Fruit fly (Drosophila melanogaster): ENCODE data around the gene CG8132.

CG8132 gene

DNA sequence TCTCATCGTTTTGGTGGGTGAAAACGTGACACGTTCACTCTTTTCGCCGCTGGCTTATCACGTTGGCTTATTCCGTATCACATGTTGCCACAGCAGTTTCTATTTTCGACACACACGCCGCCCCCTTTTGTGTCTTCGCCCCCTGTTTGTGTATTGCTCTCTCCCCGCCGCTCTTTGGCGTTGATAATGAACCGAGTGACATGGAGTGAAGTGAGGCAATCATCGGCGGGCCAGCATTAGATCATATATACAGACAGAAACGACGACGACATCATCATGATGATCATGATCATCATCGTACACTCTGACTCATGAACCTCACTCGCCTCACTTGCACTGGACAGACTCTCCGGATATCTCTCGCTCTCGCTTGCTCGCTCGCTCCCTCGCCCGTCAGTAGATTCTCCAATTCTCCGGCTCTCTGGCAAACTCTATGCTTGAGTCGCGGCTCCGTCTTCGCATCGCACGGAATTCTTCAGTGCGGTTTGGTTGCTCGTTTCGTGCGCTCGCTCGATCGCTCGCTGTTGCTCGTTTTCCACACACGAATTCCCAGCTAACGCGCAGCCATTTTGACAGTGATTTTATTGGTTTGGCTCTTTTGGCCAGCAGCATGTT lies 35.2 kb downstream of the CG8132 start (continued):
- TF ChIP-seq HmgZ (tag; optimal IDR thresholded peaks at IDR 0.05) = no peak
- peak; percentile 81 for TF ChIP-seq kay (GFP tag; optimal IDR thresholded peaks at IDR 0.05)
- TF ChIP-seq ken (GFP tag; IDR thresholded peaks at IDR 0.05) = no peak
- no peak for TF ChIP-seq trem (tag; optimal IDR thresholded peaks at IDR 0.05)
- no peak for TF ChIP-seq CG31365 (tag; optimal IDR thresholded peaks at IDR 0.05)
- TF ChIP-seq pho (GFP tag; optimal IDR thresholded peaks at IDR 0.05) = no peak
- peak; percentile 18 for TF ChIP-seq exex (tag; optimal IDR thresholded peaks at IDR 0.05)
- TF ChIP-seq CG12769 (tag; optimal IDR thresholded peaks at IDR 0.05) = peak; percentile 78
- no peak for TF ChIP-seq Dip2 (GFP tag; IDR thresholded peaks at IDR 0.05)
- TF ChIP-seq CG7786 (GFP tag; optimal IDR thresholded peaks at IDR 0.05) = peak; percentile 21
- peak; percentile 51 for TF ChIP-seq cg (GFP tag; optimal IDR thresholded peaks at IDR 0.05)
- TF ChIP-seq z (GFP tag; IDR thresholded peaks at IDR 0.05) = peak; percentile 87
- TF ChIP-seq CG18599 (GFP tag; optimal IDR thresholded peaks at IDR 0.05) = peak; percentile 41
- TF ChIP-seq Fer1 (GFP tag; optimal IDR thresholded peaks at IDR 0.05) = peak; percentile 47
- no peak for TF ChIP-seq CG17612 (GFP tag; IDR thresholded peaks at IDR 0.05)
- no peak for TF ChIP-seq ac (GFP tag; optimal IDR thresholded peaks at IDR 0.05)
- TF ChIP-seq stc (GFP tag; IDR thresholded peaks at IDR 0.05) = no peak; the same call in 1 of the 2 replicates
- peak; percentile 14; the same call in 1 of the 2 replicates for TF ChIP-seq Bgb (GFP tag; IDR thresholded peaks at IDR 0.05; ENCODE audit: partially characterized antibody)
- TF ChIP-seq Hand (GFP tag; optimal IDR thresholded peaks at IDR 0.05) = peak; percentile 39
- no peak for TF ChIP-seq jigr1 (GFP tag; IDR thresholded peaks at IDR 0.05)
- no peak for TF ChIP-seq CG8281 (tag; optimal IDR thresholded peaks at IDR 0.05)
- peak; percentile 24 for TF ChIP-seq Hey (tag; optimal IDR thresholded peaks at IDR 0.05)
- TF ChIP-seq Eip74EF (GFP tag; optimal IDR thresholded peaks at IDR 0.05) = peak in 1 of 2 experiments; percentile 62
- peak; percentile 99 for TF ChIP-seq cwo (GFP tag; optimal IDR thresholded peaks at IDR 0.05)
- TF ChIP-seq ewg (GFP tag; optimal IDR thresholded peaks at IDR 0.05) = no peak
- peak; percentile 9 for TF ChIP-seq Antp (GFP tag; optimal IDR thresholded peaks at IDR 0.05)
- TF ChIP-seq CG14014 (GFP tag; IDR thresholded peaks at IDR 0.05) = peak; percentile 9; the same call in 1 of the 2 replicates
- peak; percentile 89 to 98 for TF ChIP-seq Trl (optimal IDR thresholded peaks at IDR 0.05)
- peak; percentile 31 for TF ChIP-seq Trl (GFP tag; optimal IDR thresholded peaks at IDR 0.05)
- peak; percentile 35 for TF ChIP-seq org-1 (GFP tag; optimal IDR thresholded peaks at IDR 0.05)
- TF ChIP-seq cad (GFP tag; optimal IDR thresholded peaks at IDR 0.05) = no peak
- peak; percentile 35 for TF ChIP-seq lilli (GFP tag; optimal IDR thresholded peaks at IDR 0.05)
- no peak for TF ChIP-seq CG17359 (tag; optimal IDR thresholded peaks at IDR 0.05)
- TF ChIP-seq crol (GFP tag; IDR thresholded peaks at IDR 0.05) = peak; percentile 92
- TF ChIP-seq mam (GFP tag; optimal IDR thresholded peaks at IDR 0.05) = no peak
- TF ChIP-seq Hr78 (GFP tag; optimal IDR thresholded peaks at IDR 0.05) = peak in 1 of 2 experiments; percentile 100
- peak; percentile 56 for TF ChIP-seq kni (GFP tag; optimal IDR thresholded peaks at IDR 0.05)
- no peak for TF ChIP-seq Optix (GFP tag; IDR thresholded peaks at IDR 0.05)
- TF ChIP-seq ab (GFP tag; optimal IDR thresholded peaks at IDR 0.05) = no peak
- peak; percentile 8 for TF ChIP-seq CG12071 (GFP tag; optimal IDR thresholded peaks at IDR 0.05)
- TF ChIP-seq ase (GFP tag; IDR thresholded peaks at IDR 0.05) = no peak
- peak; percentile 10 for TF ChIP-seq odd (GFP tag; optimal IDR thresholded peaks at IDR 0.05)
- no peak for TF ChIP-seq CG2129 (GFP tag; IDR thresholded peaks at IDR 0.05; ENCODE audit: partially characterized antibody)
- TF ChIP-seq ftz-f1 (GFP tag; optimal IDR thresholded peaks at IDR 0.05) = peak; percentile 74
- TF ChIP-seq zfh2 (GFP tag; optimal IDR thresholded peaks at IDR 0.05) = no peak
- TF ChIP-seq CG15514 (GFP tag; optimal IDR thresholded peaks at IDR 0.05) = peak; percentile 28
- TF ChIP-seq HLH4C (GFP tag; IDR thresholded peaks at IDR 0.05; ENCODE audit: partially characterized antibody) = peak; percentile 40; the same call in 1 of the 3 replicates
- peak; percentile 57; the same call in 2 of the 3 replicates for TF ChIP-seq so (GFP tag; IDR thresholded peaks at IDR 0.05)
- no peak for TF ChIP-seq CG2116 (GFP tag; optimal IDR thresholded peaks at IDR 0.05)
